Worm (Caenorhabditis elegans) whole organism, L4 larva: Measurements from ENCODE around the gene ZK1320.3.
A peak's percentile ranks its signal among the peaks of the same experiment; 100 is the strongest.

ENCODE experiments used
- ZK546.5 ChIP-seq, 2 experiments: sonication (generic microtip); optimal IDR thresholded peaks; 2 replicates each; lab custom pipeline; 2017; ENCODE audit warnings: missing biosample characterization in 2 of 2, missing genetic modification characterization in 2 of 2
- aly-2 ChIP-seq: sonication (generic microtip); optimal IDR thresholded peaks from 2 replicates; lab custom pipeline; 2018; ENCODE audit warnings: missing biosample characterization, missing genetic modification characterization
- ces-1 ChIP-seq: fragments of 150-350 bp; sonication (generic microtip); optimal IDR thresholded peaks from 4 replicates; lab custom pipeline; 2014; ENCODE audit warnings: missing biosample characterization, missing genetic modification reagents, missing genetic modification characterization
- dmd-6 ChIP-seq: fragments of 200-800 bp; sonication (Bioruptor generic); IDR thresholded peaks from 2 replicates; pipeline ENCODE4 v1.3.6; 2022; ENCODE audit warnings: missing genetic modification reagents, missing genetic modification characterization, missing compliant biosample characterization
- mep-1 ChIP-seq: fragments of 150-350 bp; sonication (generic microtip); optimal IDR thresholded peaks from 3 replicates; lab custom pipeline; 2014; ENCODE audit warnings: missing biosample characterization, missing genetic modification characterization
- nhr-10 ChIP-seq: fragments of 150-350 bp; optimal IDR thresholded peaks from 2 replicates; lab custom pipeline; 2014; ENCODE audit warnings: missing biosample characterization, missing genetic modification characterization
- nhr-28 ChIP-seq: fragments of 150-350 bp; optimal IDR thresholded peaks from 2 replicates; lab custom pipeline; 2014; ENCODE audit warnings: missing biosample characterization, missing genetic modification characterization
- nhr-6 ChIP-seq: fragments of 150-350 bp; optimal IDR thresholded peaks from 2 replicates; lab custom pipeline; 2014; ENCODE audit warnings: missing biosample characterization, missing genetic modification characterization
- pha-4 ChIP-seq, 2 experiments: fragments of 150-350 bp in 1 of 2; fragments of 200-800 bp in 1 of 2; sonication (Bioruptor generic) in 1 of 2; IDR thresholded peaks in 1 of 2; optimal IDR thresholded peaks in 1 of 2; 2 replicates each; pipeline versions ENCODE4 v1.3.6 to Lab custom; 2014 to 2022; ENCODE audit warnings: missing genetic modification characterization in 2 of 2, missing genetic modification reagents in 2 of 2, missing biosample characterization in 1 of 2, missing compliant biosample characterization in 1 of 2
- pqm-1 ChIP-seq: sonication (generic microtip); optimal IDR thresholded peaks from 2 replicates; lab custom pipeline; 2017; ENCODE audit warnings: missing biosample characterization, missing genetic modification characterization
- snpc-4 ChIP-seq: fragments of 150-350 bp; optimal IDR thresholded peaks from 2 replicates; lab custom pipeline; 2014; ENCODE audit warnings: missing biosample characterization, missing genetic modification characterization
- ztf-11 ChIP-seq: fragments of 150-350 bp; optimal IDR thresholded peaks from 2 replicates; lab custom pipeline; 2014; ENCODE audit warnings: missing biosample characterization, missing genetic modification characterization

- no peak for TF ChIP-seq mep-1
- peak; percentile 48; the same call in 1 of the 2 replicates for TF ChIP-seq dmd-6
- no peak for TF ChIP-seq ces-1 (GFP tag; lab: Kevin White, UChicago)
- no peak for TF ChIP-seq ZK546.5 (tag; optimal IDR thresholded peaks at IDR 0.05; lab: Kevin White, UChicago)
- TF ChIP-seq aly-2 (tag; lab: Kevin White, UChicago): no peak
- TF ChIP-seq snpc-4: no peak
- no peak for TF ChIP-seq nhr-10 (tag; lab: Kevin White, UChicago)
- no peak for TF ChIP-seq nhr-6
- TF ChIP-seq pqm-1 (tag; lab: Kevin White, UChicago): peak; percentile 69
- TF ChIP-seq pha-4 (GFP tag; IDR thresholded peaks at IDR 0.05; lab: Robert Waterston, UW): no peak
- no peak for TF ChIP-seq pha-4 (tag; optimal IDR thresholded peaks at IDR 0.05; lab: Kevin White, UChicago)
- peak; percentile 55 for TF ChIP-seq nhr-28
- TF ChIP-seq ztf-11: no peak
Observed at ce11 chrII:9658915-9659314, 1.3 kb downstream of the ZK1320.3 start, which contains the start of gene ZK1320.2.
